Worm (Caenorhabditis elegans) whole organism, L3 larva: ENCODE results near the gene T08G5.3.

ENCODE experiments used
- R02D3.7 ChIP-seq: fragments of 150-350 bp; optimal IDR thresholded peaks from 2 replicates; lab custom pipeline; 2014; ENCODE audit warnings: missing biosample characterization, missing genetic modification characterization
- ZK546.5 ChIP-seq: sonication (generic microtip); optimal IDR thresholded peaks from 2 replicates; lab custom pipeline; 2017; ENCODE audit warnings: missing biosample characterization, missing genetic modification characterization
- ceh-28 ChIP-seq: fragments of 150-350 bp; optimal IDR thresholded peaks from 2 replicates; lab custom pipeline; 2014; ENCODE audit warnings: missing biosample characterization, missing genetic modification reagents, missing genetic modification characterization
- ceh-9 ChIP-seq: sonication (generic microtip); optimal IDR thresholded peaks from 2 replicates; lab custom pipeline; 2018; ENCODE audit warnings: missing biosample characterization, missing genetic modification characterization
- daf-12 ChIP-seq: fragments of 150-350 bp; optimal IDR thresholded peaks from 2 replicates; lab custom pipeline; 2014; ENCODE audit warnings: missing biosample characterization, missing genetic modification reagents, missing genetic modification characterization
- egl-27 ChIP-seq: sonication (generic microtip); optimal IDR thresholded peaks from 4 replicates; lab custom pipeline; 2017; ENCODE audit warnings: missing biosample characterization, missing genetic modification reagents, missing genetic modification characterization
- egl-5 ChIP-seq: fragments of 150-350 bp; optimal IDR thresholded peaks from 2 replicates; lab custom pipeline; 2017; ENCODE audit warnings: missing biosample characterization, missing genetic modification reagents, missing genetic modification characterization, inconsistent platforms
- elt-1 ChIP-seq: fragments of 150-350 bp; optimal IDR thresholded peaks from 2 replicates; lab custom pipeline; 2014; ENCODE audit warnings: missing biosample characterization, missing genetic modification characterization
- elt-2 ChIP-seq: sonication (generic microtip); optimal IDR thresholded peaks from 2 replicates; lab custom pipeline; 2016; ENCODE audit warnings: missing genetic modification reagents, mild to moderate bottlenecking, missing genetic modification characterization, missing compliant biosample characterization
- elt-3 ChIP-seq, 3 experiments: fragments of 150-350 bp in 1 of 3; sonication (generic microtip) in 2 of 3; optimal IDR thresholded peaks; 2 replicates in 2 of 3; 4 replicates in 1 of 3; lab custom pipeline; 2014 to 2017; ENCODE audit warnings: missing biosample characterization in 3 of 3, missing genetic modification characterization in 3 of 3
- eor-1 ChIP-seq, 2 experiments: fragments of 150-350 bp; optimal IDR thresholded peaks; 2 replicates each; lab custom pipeline; 2014 to 2018; ENCODE audit warnings: missing biosample characterization in 2 of 2, missing genetic modification characterization in 2 of 2
- fkh-2 ChIP-seq: fragments of 150-350 bp; optimal IDR thresholded peaks from 2 replicates; lab custom pipeline; 2014; ENCODE audit warnings: missing biosample characterization, missing genetic modification reagents, missing genetic modification characterization
- fos-1 ChIP-seq: fragments of 150-350 bp; optimal IDR thresholded peaks from 2 replicates; lab custom pipeline; 2014; ENCODE audit warnings: missing biosample characterization, missing genetic modification characterization
- lin-15B ChIP-seq: fragments of 150-350 bp; optimal IDR thresholded peaks from 2 replicates; lab custom pipeline; 2014; ENCODE audit warnings: missing biosample characterization, missing genetic modification characterization
- lin-39 ChIP-seq: fragments of 150-350 bp; optimal IDR thresholded peaks from 2 replicates; lab custom pipeline; 2018; ENCODE audit warnings: missing biosample characterization, missing genetic modification reagents, missing genetic modification characterization
- lsy-12 ChIP-seq: sonication (generic microtip); optimal IDR thresholded peaks from 2 replicates; lab custom pipeline; 2016; ENCODE audit warnings: mild to moderate bottlenecking, missing genetic modification characterization, missing compliant biosample characterization
- nfya-1 ChIP-seq: sonication (generic microtip); optimal IDR thresholded peaks from 2 replicates; lab custom pipeline; 2017; ENCODE audit warnings: missing genetic modification characterization, mild to moderate bottlenecking, missing compliant biosample characterization, antibody characterized with exemption, moderate library complexity; ENCODE audit not compliant: insufficient read depth
- nhr-11 ChIP-seq: fragments of 150-350 bp; optimal IDR thresholded peaks from 2 replicates; lab custom pipeline; 2014; ENCODE audit warnings: missing biosample characterization, missing genetic modification characterization
- nhr-12 ChIP-seq: fragments of 150-350 bp; optimal IDR thresholded peaks from 2 replicates; lab custom pipeline; 2014; ENCODE audit warnings: missing biosample characterization, missing genetic modification characterization
- nhr-237 ChIP-seq: fragments of 150-350 bp; optimal IDR thresholded peaks from 2 replicates; lab custom pipeline; 2014; ENCODE audit warnings: missing biosample characterization, missing genetic modification characterization
- nhr-25 ChIP-seq: sonication (generic microtip); optimal IDR thresholded peaks from 2 replicates; lab custom pipeline; 2017; ENCODE audit warnings: missing biosample characterization, missing genetic modification characterization
- nhr-28 ChIP-seq: fragments of 150-350 bp; optimal IDR thresholded peaks from 2 replicates; lab custom pipeline; 2014; ENCODE audit warnings: missing biosample characterization, missing genetic modification characterization
- nhr-43 ChIP-seq: sonication (generic microtip); optimal IDR thresholded peaks from 2 replicates; lab custom pipeline; 2016; ENCODE audit warnings: mild to moderate bottlenecking, missing genetic modification characterization, missing compliant biosample characterization; ENCODE audit not compliant: poor library complexity, severe bottlenecking
- nhr-67 ChIP-seq: fragments of 150-350 bp; optimal IDR thresholded peaks from 2 replicates; lab custom pipeline; 2014; ENCODE audit warnings: missing biosample characterization, missing genetic modification characterization
- pha-4 ChIP-seq: fragments of 150-350 bp; optimal IDR thresholded peaks from 2 replicates; lab custom pipeline; 2014; ENCODE audit warnings: missing biosample characterization, missing genetic modification reagents, missing genetic modification characterization
- sea-2 ChIP-seq: fragments of 150-350 bp; sonication (generic microtip); optimal IDR thresholded peaks from 4 replicates; lab custom pipeline; 2014; ENCODE audit warnings: missing biosample characterization, missing genetic modification reagents, missing genetic modification characterization
- skn-1 ChIP-seq: fragments of 150-350 bp; optimal IDR thresholded peaks from 2 replicates; lab custom pipeline; 2014; ENCODE audit warnings: missing biosample characterization, missing genetic modification characterization
- tbx-2 ChIP-seq: sonication (generic microtip); optimal IDR thresholded peaks from 2 replicates; lab custom pipeline; 2016; ENCODE audit warnings: mild to moderate bottlenecking, missing genetic modification characterization, missing compliant biosample characterization
- unc-39 ChIP-seq: sonication (generic microtip); optimal IDR thresholded peaks from 4 replicates; lab custom pipeline; 2017; ENCODE audit warnings: missing biosample characterization, missing genetic modification characterization
- unc-62 ChIP-seq: fragments of 150-350 bp; sonication (generic microtip); optimal IDR thresholded peaks from 4 replicates; lab custom pipeline; 2014; ENCODE audit warnings: missing biosample characterization, missing genetic modification reagents, missing genetic modification characterization
- zag-1 ChIP-seq: fragments of 150-350 bp; optimal IDR thresholded peaks from 2 replicates; lab custom pipeline; 2014; ENCODE audit warnings: missing biosample characterization, missing genetic modification characterization
- ztf-4 ChIP-seq: fragments of 150-350 bp; optimal IDR thresholded peaks from 2 replicates; lab custom pipeline; 2014; ENCODE audit warnings: missing biosample characterization, missing genetic modification characterization

T08G5.3 gene

DNA sequence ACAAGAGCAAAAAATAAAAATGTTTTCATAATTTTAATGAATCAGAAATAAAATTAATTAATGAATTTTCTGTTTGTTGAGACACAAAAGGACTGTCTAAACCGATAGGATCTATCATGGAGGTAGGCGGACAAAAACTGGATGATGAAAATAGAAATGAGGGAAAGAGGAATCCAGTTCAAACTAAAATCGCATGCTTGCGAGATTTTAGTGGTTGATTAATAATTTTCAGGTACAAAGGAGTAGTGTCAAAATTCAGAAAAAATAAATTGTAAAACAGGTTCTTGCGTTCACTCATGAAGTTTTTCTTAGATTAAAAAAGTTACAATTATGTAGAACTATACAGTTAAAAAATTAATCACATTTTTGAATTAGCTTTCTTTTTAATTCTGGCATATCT is at the start of gene T08G5.3:
T08G5.3 (minus strand) TSS at position 101 of the 400 bp plus-strand sequence.
- TF ChIP-seq skn-1 (tag; lab: Kevin White, UChicago) (no peak), lsy-12 (tag; lab: Kevin White, UChicago) (no peak)

- TF ChIP-seq nhr-43 (tag; lab: Kevin White, UChicago) (no peak), fos-1 (tag; lab: Kevin White, UChicago) (no peak), unc-62 (no peak), lin-15B (tag; lab: Kevin White, UChicago) (no peak), nhr-25 (no peak), nhr-67 (tag; lab: Kevin White, UChicago) (no peak), R02D3.7 (no peak), eor-1 (tag; optimal IDR thresholded peaks at IDR 0.05; lab: Kevin White, UChicago) (no peak)
Observed at ce11 chrV:14074160-14074559, 46.9 kb upstream of the T08G5.3 start, which contains the start of gene D1086.11. D1086.11 (plus strand) TSS chrV:14074460.

DNA sequence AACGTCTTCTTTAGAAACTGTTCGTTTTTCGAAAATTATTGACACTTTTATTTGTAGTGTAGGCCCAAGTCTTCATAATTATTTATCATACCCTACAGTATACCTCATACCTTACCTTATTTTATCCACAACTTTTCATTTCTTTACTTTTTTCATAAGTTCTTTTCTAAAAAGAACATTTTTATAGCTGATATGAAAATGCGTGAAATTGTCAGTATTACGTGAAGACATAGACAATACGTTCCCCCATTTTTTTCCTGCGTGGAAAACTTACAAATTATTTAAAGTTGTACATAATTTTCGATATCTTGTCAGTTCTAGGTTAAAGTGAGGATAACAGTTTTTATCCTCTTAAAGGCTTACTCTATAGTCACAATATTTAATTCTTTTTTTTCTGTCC is 42.6 kb upstream of the T08G5.3 start:
- no peak for TF ChIP-seq ceh-28 (tag; lab: Kevin White, UChicago)

- no peak for TF ChIP-seq nhr-11 (tag; lab: Kevin White, UChicago)
- no peak for TF ChIP-seq ceh-9 (tag; lab: Kevin White, UChicago)
- no peak for TF ChIP-seq tbx-2
- no peak for TF ChIP-seq nhr-25
- no peak for TF ChIP-seq daf-12 (tag; lab: Kevin White, UChicago)
- no peak for TF ChIP-seq ZK546.5 (tag; lab: Kevin White, UChicago)
- no peak for TF ChIP-seq unc-39
- TF ChIP-seq elt-1 (tag; lab: Kevin White, UChicago): no peak
- TF ChIP-seq sea-2 (GFP tag; lab: Kevin White, UChicago): no peak
- TF ChIP-seq elt-3 (tag; optimal IDR thresholded peaks at IDR 0.05; lab: Kevin White, UChicago): no peak
- no peak for TF ChIP-seq nhr-12 (tag; lab: Kevin White, UChicago)
- TF ChIP-seq egl-5 (tag; lab: Kevin White, UChicago): no peak
- no peak for TF ChIP-seq unc-62
- TF ChIP-seq fos-1 (tag; lab: Kevin White, UChicago): no peak
- no peak for TF ChIP-seq pha-4
- no peak for TF ChIP-seq nhr-237 (tag; lab: Kevin White, UChicago)
- TF ChIP-seq ztf-4: no peak
- TF ChIP-seq, all 47 proteins: peak for 0
Observed at ce11 chrV:14067816-14068296, 40.6 kb upstream of the T08G5.3 start, which contains the start of gene D1086.17. D1086.17 (plus strand) TSS chrV:14067866.

- TF ChIP-seq R02D3.7 (no peak), ztf-4 (no peak), fkh-2 (tag; lab: Kevin White, UChicago) (no peak), nhr-11 (tag; lab: Kevin White, UChicago) (no peak), elt-2 (tag; lab: Kevin White, UChicago) (no peak), unc-39 (no peak), nhr-28 (tag; lab: Kevin White, UChicago) (no peak), nhr-12 (tag; lab: Kevin White, UChicago) (no peak), egl-27 (tag; lab: Kevin White, UChicago) (no peak), daf-12 (tag; lab: Kevin White, UChicago) (no peak), ceh-28 (tag; lab: Kevin White, UChicago) (no peak), zag-1 (tag; lab: Kevin White, UChicago) (no peak)
- TF ChIP-seq, all 47 proteins: peak for 0
Observed at ce11 chrV:14064422-14064821, 37.1 kb upstream of the T08G5.3 start, which contains the start of gene D1086.21. D1086.21 (plus strand) TSS chrV:14064722.

DNA sequence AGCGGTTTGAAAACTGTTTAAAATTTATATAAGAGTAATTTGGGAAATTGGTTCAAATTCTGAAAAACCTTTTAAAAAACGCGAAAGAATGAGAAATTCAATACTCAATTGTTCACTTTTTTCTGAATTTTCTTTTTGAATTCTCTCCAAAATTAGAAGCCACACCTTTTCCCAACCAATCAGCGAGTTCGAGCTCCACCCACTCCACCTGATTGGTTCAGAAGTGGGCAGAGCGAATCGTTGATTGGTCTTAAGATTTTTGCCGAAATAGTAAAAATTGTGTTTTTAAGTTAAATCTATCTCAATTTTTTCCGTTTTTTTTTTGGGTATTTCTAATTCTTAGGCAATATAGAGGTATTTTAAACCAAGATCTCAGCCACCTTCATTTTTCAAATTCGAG is 36.7 kb upstream of the T08G5.3 start:
- TF ChIP-seq unc-62 (no peak), nfya-1 (tag; lab: Kevin White, UChicago) (peak; percentile 90), lin-39 (no peak)
